Fruit fly (Drosophila melanogaster) whole organism, adult: ENCODE results near the gene AttD.

Experiments used
- CG11617 ChIP-seq: fragments of 200-800 bp; sonication (Bioruptor generic); optimal IDR thresholded peaks from 2 replicates; lab custom pipeline; 2017; ENCODE audit warnings: mild to moderate bottlenecking, missing biosample characterization, missing genetic modification reagents, missing genetic modification characterization
- CG12768 ChIP-seq: fragments of 200-800 bp; sonication (Bioruptor generic); optimal IDR thresholded peaks from 2 replicates; lab custom pipeline; 2017; ENCODE audit warnings: missing biosample characterization, missing genetic modification characterization, mild to moderate bottlenecking, moderate library complexity, missing genetic modification reagents
- CG14711 ChIP-seq: fragments of 200-800 bp; sonication (Bioruptor generic); optimal IDR thresholded peaks from 2 replicates; lab custom pipeline; 2018; ENCODE audit warnings: missing biosample characterization, mild to moderate bottlenecking, missing genetic modification characterization, moderate library complexity
- CG1620 ChIP-seq: fragments of 200-800 bp; sonication (Bioruptor generic); optimal IDR thresholded peaks from 2 replicates; lab custom pipeline; 2016; ENCODE audit warnings: missing biosample characterization, missing genetic modification characterization
- CG33017 ChIP-seq: fragments of 200-800 bp; sonication (Bioruptor generic); optimal IDR thresholded peaks from 2 replicates; lab custom pipeline; 2018; ENCODE audit warnings: missing biosample characterization, mild to moderate bottlenecking, missing genetic modification characterization, moderate library complexity
- CG5204 ChIP-seq: fragments of 200-800 bp; sonication (Bioruptor generic); optimal IDR thresholded peaks from 2 replicates; lab custom pipeline; 2016; ENCODE audit warnings: missing biosample characterization, missing genetic modification characterization
- CG7045 ChIP-seq: fragments of 200-800 bp; sonication (Bioruptor generic); optimal IDR thresholded peaks from 2 replicates; lab custom pipeline; 2017; ENCODE audit warnings: missing biosample characterization, mild to moderate bottlenecking, missing genetic modification characterization
- CG7101 ChIP-seq: fragments of 200-800 bp; sonication (Bioruptor generic); optimal IDR thresholded peaks from 2 replicates; lab custom pipeline; 2018; ENCODE audit warnings: missing biosample characterization, mild to moderate bottlenecking, missing genetic modification characterization, moderate library complexity
- Clk ChIP-seq: fragments of 200-800 bp; sonication (Bioruptor generic); optimal IDR thresholded peaks from 2 replicates; lab custom pipeline; 2017; ENCODE audit warnings: missing biosample characterization, missing genetic modification characterization
- Crg-1 ChIP-seq: fragments of 200-800 bp; sonication (Bioruptor generic); optimal IDR thresholded peaks from 2 replicates; lab custom pipeline; 2016; ENCODE audit warnings: missing biosample characterization, missing genetic modification characterization
- Hr96 ChIP-seq: fragments of 200-800 bp; sonication (Bioruptor generic); optimal IDR thresholded peaks from 2 replicates; lab custom pipeline; 2016; ENCODE audit warnings: missing biosample characterization, missing genetic modification characterization
- Mnt ChIP-seq: fragments of 200-800 bp; sonication (Bioruptor generic); optimal IDR thresholded peaks from 2 replicates; lab custom pipeline; 2016; ENCODE audit warnings: missing biosample characterization, mild to moderate bottlenecking, missing genetic modification characterization
- bab1 ChIP-seq: fragments of 200-800 bp; sonication (Bioruptor generic); optimal IDR thresholded peaks from 3 replicates; lab custom pipeline; 2019; ENCODE audit warnings: missing biosample characterization, mild to moderate bottlenecking, missing genetic modification characterization, moderate library complexity
- cic ChIP-seq: fragments of 200-800 bp; sonication (Bioruptor generic); optimal IDR thresholded peaks from 2 replicates; lab custom pipeline; 2017; ENCODE audit warnings: missing biosample characterization, mild to moderate bottlenecking, missing genetic modification characterization, moderate library complexity
- cnc ChIP-seq, 2 experiments: fragments of >200 bp; optimal IDR thresholded peaks; 2 replicates each; lab custom pipeline; 2017
- kay ChIP-seq: fragments of 200-800 bp; sonication (Bioruptor generic); peaks from one replicate; lab custom pipeline; 2016; ENCODE audit warnings: missing biosample characterization, missing genetic modification characterization, borderline replicate concordance
- ovo ChIP-seq: fragments of 200-800 bp; sonication (Bioruptor generic); optimal IDR thresholded peaks from 2 replicates; lab custom pipeline; 2016; ENCODE audit warnings: missing biosample characterization, missing genetic modification characterization
- pad ChIP-seq: fragments of 200-800 bp; sonication (Bioruptor generic); optimal IDR thresholded peaks from 3 replicates; lab custom pipeline; 2017; ENCODE audit warnings: missing biosample characterization, missing genetic modification characterization, mild to moderate bottlenecking, moderate library complexity, missing genetic modification reagents
- tj ChIP-seq: fragments of 200-800 bp; sonication (Bioruptor generic); optimal IDR thresholded peaks from 3 replicates; lab custom pipeline; 2017; ENCODE audit warnings: missing biosample characterization, mild to moderate bottlenecking, missing genetic modification characterization, moderate library complexity
- toe ChIP-seq: fragments of 200-800 bp; sonication (Bioruptor generic); optimal IDR thresholded peaks from 2 replicates; lab custom pipeline; 2016; ENCODE audit warnings: missing biosample characterization, missing genetic modification characterization

The AttD gene

dm6 chr3R:17595084-17595483 is 30.0 kb upstream of the AttD start, which contains the start of gene Sgs5:
TSS of gene Sgs5 (plus strand) at chr3R:17595362.
- TF ChIP-seq ovo (no peak), Crg-1 (GFP tag; lab: Kevin White, UChicago) (no peak), CG33017 (tag; lab: Kevin White, UChicago) (no peak), Clk (GFP tag; lab: Kevin White, UChicago) (no peak), CG7045 (GFP tag; lab: Kevin White, UChicago) (no peak)

dm6 chr3R:17596236-17596635 is 28.8 kb upstream of the AttD start, which contains the start of gene CG7606:
TSS of gene CG7606 (plus strand) at chr3R:17596536.
- TF ChIP-seq pad = no peak
- no peak for TF ChIP-seq cnc (optimal IDR thresholded peaks at IDR 0.05; lab: Kevin White, UChicago)
- no peak for TF ChIP-seq CG11617 (GFP tag; lab: Kevin White, UChicago)
- no peak for TF ChIP-seq Clk (GFP tag; lab: Kevin White, UChicago)
- TF ChIP-seq Mnt = no peak
- no peak for TF ChIP-seq CG5204 (GFP tag; lab: Kevin White, UChicago)
- no peak for TF ChIP-seq CG1620 (GFP tag; lab: Kevin White, UChicago)
- TF ChIP-seq CG14711 (tag; lab: Kevin White, UChicago) = no peak
- TF ChIP-seq CG7101 (tag; lab: Kevin White, UChicago) = no peak
- no peak for TF ChIP-seq CG33017 (tag; lab: Kevin White, UChicago)
- no peak for TF ChIP-seq bab1
- TF ChIP-seq tj (GFP tag; lab: Kevin White, UChicago) = no peak
- TF ChIP-seq Hr96 = no peak
- no peak for TF ChIP-seq toe
- no peak for TF ChIP-seq ovo
- TF ChIP-seq Crg-1 (GFP tag; lab: Kevin White, UChicago) = no peak
- no peak for TF ChIP-seq cic (GFP tag; lab: Kevin White, UChicago)

- TF ChIP-seq toe (no peak), ovo (no peak), CG12768 (no peak), CG7101 (tag; lab: Kevin White, UChicago) (no peak), CG5204 (GFP tag; lab: Kevin White, UChicago) (no peak), cnc (optimal IDR thresholded peaks at IDR 0.05; lab: Kevin White, UChicago) (no peak), CG33017 (tag; lab: Kevin White, UChicago) (no peak), cic (GFP tag; lab: Kevin White, UChicago) (no peak), CG7045 (GFP tag; lab: Kevin White, UChicago) (no peak), Mnt (no peak), Crg-1 (GFP tag; lab: Kevin White, UChicago) (no peak)
These were observed 25.4 kb upstream of the AttD start for dm6 chr3R:17599695-17600094.

dm6 chr3R:17601866-17602265 is 23.2 kb upstream of the AttD start:
- TF ChIP-seq cnc (optimal IDR thresholded peaks at IDR 0.05; lab: Kevin White, UChicago) (no peak), CG14711 (tag; lab: Kevin White, UChicago) (no peak), tj (GFP tag; lab: Kevin White, UChicago) (no peak), CG1620 (GFP tag; lab: Kevin White, UChicago) (no peak)

dm6 chr3R:17602974-17603373 is 22.1 kb upstream of the AttD start:
- TF ChIP-seq CG5204 (GFP tag; lab: Kevin White, UChicago) (no peak), CG1620 (GFP tag; lab: Kevin White, UChicago) (no peak), Mnt (no peak), kay (no peak), pad (no peak), tj (GFP tag; lab: Kevin White, UChicago) (no peak), CG33017 (tag; lab: Kevin White, UChicago) (no peak)

- TF ChIP-seq Mnt (peak; percentile 59), cnc (optimal IDR thresholded peaks at IDR 0.05; lab: Kevin White, UChicago) (no peak), CG14711 (tag; lab: Kevin White, UChicago) (no peak), Clk (GFP tag; lab: Kevin White, UChicago) (no peak), CG12768 (no peak), tj (GFP tag; lab: Kevin White, UChicago) (peak; percentile 6)
These were observed 21.4 kb upstream of the AttD start for dm6 chr3R:17603717-17604116.

DNA sequence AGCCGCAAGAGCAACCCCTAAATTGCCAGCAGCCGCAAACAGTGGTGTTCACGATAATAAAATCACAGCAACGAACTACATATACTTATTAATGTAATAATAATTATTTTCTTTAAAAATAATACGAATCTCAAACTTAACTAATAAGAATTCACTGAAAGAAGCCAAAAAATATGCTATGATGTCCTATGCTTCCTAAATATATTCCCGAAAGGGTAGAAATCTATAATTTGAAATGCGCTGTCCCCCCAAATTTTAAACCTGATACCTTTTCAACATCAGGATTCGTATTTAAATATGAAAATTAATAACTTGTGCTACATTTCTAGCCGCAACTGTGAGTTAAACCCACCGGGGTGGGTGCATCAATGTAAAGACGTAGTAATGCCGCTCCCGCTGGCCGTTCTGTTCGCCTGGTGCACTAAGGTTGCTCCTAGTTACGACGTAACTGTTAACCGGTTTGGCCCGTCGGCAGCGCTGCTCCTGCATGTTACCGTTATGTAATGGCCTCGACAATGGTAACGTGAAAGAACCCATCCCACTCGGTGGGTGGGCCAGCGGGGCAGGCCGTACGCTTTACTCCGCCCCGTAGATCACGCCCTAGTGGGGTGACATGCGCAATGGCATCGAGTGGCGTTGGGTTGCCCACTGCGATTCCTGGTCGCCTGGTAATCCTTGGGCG is 20.7 kb upstream of the AttD start:
- TF ChIP-seq CG1620 (GFP tag; lab: Kevin White, UChicago) (no peak), bab1 (no peak), toe (peak; percentile 44), Clk (GFP tag; lab: Kevin White, UChicago) (peak; percentile 13), Crg-1 (GFP tag; lab: Kevin White, UChicago) (no peak), cic (GFP tag; lab: Kevin White, UChicago) (no peak), CG12768 (peak; percentile 69), cnc (optimal IDR thresholded peaks at IDR 0.05; lab: Kevin White, UChicago) (no peak), CG33017 (tag; lab: Kevin White, UChicago) (peak; percentile 75), Hr96 (peak; percentile 6), CG7045 (GFP tag; lab: Kevin White, UChicago) (peak; percentile 79), CG14711 (tag; lab: Kevin White, UChicago) (peak; percentile 50), pad (no peak), kay (no peak), tj (GFP tag; lab: Kevin White, UChicago) (no peak), ovo (no peak), CG11617 (GFP tag; lab: Kevin White, UChicago) (peak; percentile 38), Mnt (no peak), CG5204 (GFP tag; lab: Kevin White, UChicago) (peak; percentile 54), CG7101 (tag; lab: Kevin White, UChicago) (peak; percentile 61)
